Fruit fly (Drosophila melanogaster): ENCODE results near the gene CG3902.

Gene CG3902

DNA sequence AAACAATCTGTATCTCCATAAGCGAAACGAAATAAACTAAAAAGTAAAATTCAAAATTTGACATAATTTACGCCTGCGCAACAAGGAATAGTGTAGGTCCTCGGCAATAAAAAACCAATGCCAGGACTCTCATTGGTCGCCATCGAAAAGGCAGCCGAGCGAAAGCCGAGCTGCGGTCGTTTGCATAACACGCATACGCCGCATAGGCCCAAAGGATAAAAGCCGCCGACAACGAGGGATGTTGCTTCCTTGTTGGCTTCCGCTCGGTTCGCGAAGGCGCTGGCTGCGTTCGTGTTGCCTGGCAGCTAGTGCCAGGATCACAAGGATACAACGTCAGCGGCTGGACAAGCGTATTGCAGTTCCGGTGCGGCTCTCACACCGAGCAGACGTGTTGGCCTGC is 37.6 kb downstream of the CG3902 start:
- TF ChIP-seq CTCF (optimal IDR thresholded peaks at IDR 0.05), result no peak
- no peak for TF ChIP-seq CG8478 (optimal IDR thresholded peaks at IDR 0.05)

DNA sequence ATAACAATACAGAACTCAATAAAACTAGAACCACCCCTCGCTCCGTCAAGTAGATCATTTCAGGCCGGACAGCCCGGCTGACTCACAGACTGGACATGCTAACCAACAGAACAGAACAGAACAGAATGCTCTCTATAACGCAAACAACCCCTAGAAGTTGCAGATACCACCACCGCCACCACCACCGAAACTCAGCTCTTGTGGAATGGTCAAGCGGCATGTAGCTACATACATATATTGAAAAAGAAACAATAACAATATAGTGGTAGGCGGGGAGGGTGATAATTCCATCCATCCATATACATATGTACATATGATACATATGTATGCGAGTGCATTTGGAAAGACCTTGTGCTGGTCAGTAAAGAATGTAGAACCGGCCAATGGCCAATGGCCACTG is 43.7 kb downstream of the CG3902 start:
- TF ChIP-seq CTCF (optimal IDR thresholded peaks at IDR 0.05) (no peak), CG8478 (optimal IDR thresholded peaks at IDR 0.05) (no peak)

DNA sequence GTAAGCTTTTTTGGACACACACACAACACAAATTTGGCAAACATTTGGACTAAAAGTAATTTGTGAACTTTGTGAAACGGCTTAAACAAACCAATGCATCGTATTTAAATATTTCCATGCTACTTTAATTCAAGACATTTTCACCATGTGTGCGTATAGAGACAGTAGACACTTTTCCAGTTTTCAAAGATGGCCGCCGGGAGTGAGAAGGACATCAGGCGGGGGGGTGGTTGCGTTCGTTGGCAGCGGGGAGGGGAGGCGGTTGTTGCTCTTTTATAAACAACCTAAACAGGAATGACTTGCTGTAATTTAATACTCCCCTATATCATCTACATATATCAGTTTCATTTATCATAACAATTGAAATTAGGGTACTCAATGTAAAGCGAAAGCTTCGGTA is 44.7 kb downstream of the CG3902 start:
- no peak for TF ChIP-seq CG8478 (optimal IDR thresholded peaks at IDR 0.05)
- TF ChIP-seq CTCF (optimal IDR thresholded peaks at IDR 0.05), result no peak

DNA sequence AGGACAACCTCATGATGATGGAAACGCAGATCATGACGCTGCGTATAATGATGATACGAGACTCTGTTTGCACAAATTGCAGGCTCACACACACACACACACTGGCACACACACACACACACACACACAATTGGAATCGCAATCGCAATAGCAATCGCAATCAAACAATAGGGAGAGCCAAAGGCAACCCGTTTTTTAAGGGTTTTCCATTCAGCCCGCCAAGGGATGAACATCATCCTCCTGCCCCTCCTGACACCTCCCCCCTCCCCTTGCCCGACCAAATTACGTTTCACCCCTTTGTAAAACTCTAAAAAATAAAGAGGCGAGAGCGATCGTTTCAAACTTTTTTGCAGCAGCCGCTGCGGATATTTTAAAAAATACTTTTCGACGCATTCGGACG is 45.9 kb downstream of the CG3902 start:
- TF ChIP-seq CTCF (optimal IDR thresholded peaks at IDR 0.05), result no peak
- TF ChIP-seq CG8478 (optimal IDR thresholded peaks at IDR 0.05), result no peak

DNA sequence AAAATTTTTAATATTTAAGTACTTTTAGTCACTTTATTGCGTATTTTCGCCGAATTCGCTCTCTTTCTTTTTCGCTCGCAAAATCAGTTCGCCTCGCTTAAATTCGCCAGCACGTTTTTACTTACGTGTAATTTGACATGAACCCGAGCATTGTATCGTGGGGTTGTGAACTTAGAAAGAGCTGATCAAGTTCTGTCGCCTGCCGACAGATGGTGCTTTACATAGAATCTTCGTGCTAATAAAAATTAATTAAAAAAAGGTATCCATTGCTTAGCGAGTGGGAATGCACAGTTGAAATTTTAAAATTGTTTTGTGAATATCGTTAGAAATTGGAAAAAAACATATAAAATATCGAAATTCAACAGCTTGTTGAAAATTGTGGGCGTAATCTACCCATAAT is 49.7 kb downstream of the CG3902 start:
- TF ChIP-seq CG8478 (optimal IDR thresholded peaks at IDR 0.05) (no peak), CTCF (optimal IDR thresholded peaks at IDR 0.05) (peak; percentile 93 to 98)

dm6 chr3L:18846272-18846741 is 51.8 kb downstream of the CG3902 start:
- TF ChIP-seq CG8478 (optimal IDR thresholded peaks at IDR 0.05) (no peak), CTCF (optimal IDR thresholded peaks at IDR 0.05) (no peak)

- TF ChIP-seq CG8478 (optimal IDR thresholded peaks at IDR 0.05) (no peak), CTCF (optimal IDR thresholded peaks at IDR 0.05) (no peak)
These were observed 52.0 kb downstream of the CG3902 start, which contains the start of gene Indy for dm6 chr3L:18846233-18846271. Gene Indy, minus strand, starts transcription at chr3L:18846267.

- TF ChIP-seq CG8478 (optimal IDR thresholded peaks at IDR 0.05), result no peak
These were observed 52.3 kb downstream of the CG3902 start for dm6 chr3L:18845833-18846232.

Measured in S2 (cell line).